Worm (Caenorhabditis elegans): ENCODE measurements around the gene Y43E12A.3.

Y43E12A.3 gene

DNA sequence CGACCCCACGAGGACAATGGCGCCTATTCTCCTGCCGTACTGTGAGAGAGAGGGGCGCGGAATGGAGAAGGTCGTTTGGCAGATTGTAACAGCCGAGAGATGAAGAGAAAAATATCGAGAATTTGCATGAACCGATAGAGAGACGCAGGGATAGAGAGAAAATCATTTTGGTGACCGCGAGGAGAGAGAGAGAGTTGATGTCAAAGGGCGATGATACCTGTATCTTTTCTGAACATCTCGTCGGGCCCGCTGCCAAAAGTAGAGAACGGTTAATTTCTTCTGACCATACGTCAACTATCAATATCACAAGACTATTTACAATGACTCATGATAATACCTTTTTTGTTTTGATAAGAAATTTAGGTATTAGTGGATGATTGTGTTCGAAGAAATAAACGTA lies 11.7 kb upstream of the Y43E12A.3 start (continued):
- TF ChIP-seq nhr-10 (tag; optimal IDR thresholded peaks at IDR 0.05) (no peak), zfp-3 (GFP tag; conservative IDR thresholded peaks at IDR 0.05) (no peak), nhr-11 (tag; optimal IDR thresholded peaks at IDR 0.05) (no peak), lin-29 (GFP tag; IDR thresholded peaks at IDR 0.05) (no peak), zfp-2 (tag; optimal IDR thresholded peaks at IDR 0.05) (no peak), hmg-1.1 (GFP tag; IDR thresholded peaks at IDR 0.05) (no peak), unc-39 (tag; optimal IDR thresholded peaks at IDR 0.05) (no peak), pqm-1 (tag; optimal IDR thresholded peaks at IDR 0.05) (no peak), attf-4 (tag; optimal IDR thresholded peaks at IDR 0.05) (no peak), Y5F2A.4 (GFP tag; optimal IDR thresholded peaks at IDR 0.05) (no peak), tag-97 (GFP tag; IDR thresholded peaks at IDR 0.05) (no peak), lsy-2 (tag; optimal IDR thresholded peaks at IDR 0.05) (peak in 1 of 2 experiments; percentile 48), dmd-8 (GFP tag; IDR thresholded peaks at IDR 0.05) (no peak), egl-43 (GFP tag; IDR thresholded peaks at IDR 0.05) (no peak), set-16 (GFP tag; IDR thresholded peaks at IDR 0.05) (no peak), ztf-7 (tag; optimal IDR thresholded peaks at IDR 0.05) (no peak), D1046.2 (GFP tag; IDR thresholded peaks at IDR 0.05) (0 out of 2 replicates have a peak, but pooled peaks have one; percentile 33), ceh-44 (GFP tag; IDR thresholded peaks at IDR 0.05) (no peak), pha-4 (GFP tag; IDR thresholded peaks at IDR 0.05) (no peak), pha-4 (tag; optimal IDR thresholded peaks at IDR 0.05) (no peak), lin-15B (tag; optimal IDR thresholded peaks at IDR 0.05) (no peak), nhr-25 (tag; optimal IDR thresholded peaks at IDR 0.05; ENCODE audit: borderline replicate concordance, insufficient read depth) (peak; percentile 83), hif-1 (tag; optimal IDR thresholded peaks at IDR 0.05) (no peak), snpc-4 (tag; optimal IDR thresholded peaks at IDR 0.05) (no peak), F10B5.3 (tag; optimal IDR thresholded peaks at IDR 0.05) (no peak), unc-130 (GFP tag; optimal IDR thresholded peaks at IDR 0.05) (no peak), mes-2 (tag; optimal IDR thresholded peaks at IDR 0.05; ENCODE audit: poor library complexity, severe bottlenecking) (peak; percentile 52), ceh-28 (tag; optimal IDR thresholded peaks at IDR 0.05) (no peak), madf-9 (GFP tag; conservative IDR thresholded peaks at IDR 0.05) (no peak), R02D3.7 (tag; optimal IDR thresholded peaks at IDR 0.05) (no peak), lir-3 (tag; optimal IDR thresholded peaks at IDR 0.05) (no peak), ztf-11 (tag; optimal IDR thresholded peaks at IDR 0.05) (no peak), ZK546.5 (tag; optimal IDR thresholded peaks at IDR 0.05) (no peak), Y105C5A.15 (GFP tag; IDR thresholded peaks at IDR 0.05) (no peak), dmd-6 (GFP tag; IDR thresholded peaks at IDR 0.05) (peak; percentile 55), T26A8.4 (GFP tag; IDR thresholded peaks at IDR 0.05) (no peak), lim-7 (GFP tag; IDR thresholded peaks at IDR 0.05) (no peak), hlh-11 (tag; optimal IDR thresholded peaks at IDR 0.05) (peak; percentile 68), zag-1 (tag; optimal IDR thresholded peaks at IDR 0.05) (no peak), ces-1 (GFP tag; optimal IDR thresholded peaks at IDR 0.05) (no peak), mxl-2 (GFP tag; conservative IDR thresholded peaks at IDR 0.05) (no peak), daf-19 (GFP tag; conservative IDR thresholded peaks at IDR 0.05) (no peak), arid-1 (GFP tag; conservative IDR thresholded peaks at IDR 0.05) (no peak), zip-2 (tag; optimal IDR thresholded peaks at IDR 0.05) (no peak), saeg-2 (GFP tag; IDR thresholded peaks at IDR 0.05) (no peak), mdl-1 (tag; optimal IDR thresholded peaks at IDR 0.05) (peak in 1 of 2 experiments; percentile 46), F37D6.2 (tag; optimal IDR thresholded peaks at IDR 0.05) (no peak), cey-2 (tag; optimal IDR thresholded peaks at IDR 0.05; ENCODE audit: borderline replicate concordance, insufficient read depth) (no peak), dpl-1 (GFP tag; optimal IDR thresholded peaks at IDR 0.05) (no peak), F44E2.7 (GFP tag; IDR thresholded peaks at IDR 0.05) (no peak), nhr-76 (tag; optimal IDR thresholded peaks at IDR 0.05) (no peak), spr-1 (tag; optimal IDR thresholded peaks at IDR 0.05) (no peak), lin-39 (tag; optimal IDR thresholded peaks at IDR 0.05) (no peak)
